Fruit fly (Drosophila melanogaster) whole organism, prepupa: Measurements from ENCODE around the gene Reg-2.
A peak's percentile ranks its signal among the peaks of the same experiment; 100 is the strongest.

Experiments used
- CG10669 ChIP-seq: fragments of 200-800 bp; sonication (Bioruptor generic); optimal IDR thresholded peaks from 3 replicates; lab custom pipeline; 2018; ENCODE audit warnings: missing biosample characterization, mild to moderate bottlenecking, missing genetic modification characterization, moderate library complexity
- CG11294 ChIP-seq: fragments of 200-800 bp; sonication (Bioruptor generic); IDR thresholded peaks from 2 replicates; pipeline ENCODE4 v1.3.6; 2022; ENCODE audit warnings: missing biosample characterization, missing genetic modification characterization
- CG11762 ChIP-seq: fragments of 200-800 bp; sonication (Bioruptor generic); optimal IDR thresholded peaks from 3 replicates; lab custom pipeline; 2016; ENCODE audit warnings: missing biosample characterization, missing genetic modification characterization; ENCODE audit not compliant: insufficient read depth
- CG11902 ChIP-seq: fragments of 200-800 bp; sonication (Bioruptor generic); optimal IDR thresholded peaks from 3 replicates; lab custom pipeline; 2016; ENCODE audit warnings: missing biosample characterization, missing genetic modification characterization
- CG15336 ChIP-seq: fragments of 200-800 bp; sonication (Bioruptor generic); IDR thresholded peaks from 2 replicates; pipeline ENCODE4 v1.3.6; 2022; ENCODE audit warnings: missing biosample characterization, missing genetic modification characterization
- CG1621 ChIP-seq: fragments of 200-800 bp; sonication (Bioruptor generic); optimal IDR thresholded peaks from 3 replicates; lab custom pipeline; 2018; ENCODE audit warnings: missing biosample characterization, mild to moderate bottlenecking, missing genetic modification characterization
- CG16779 ChIP-seq: fragments of 200-800 bp; sonication (Bioruptor generic); optimal IDR thresholded peaks from 3 replicates; lab custom pipeline; 2017; ENCODE audit warnings: missing biosample characterization, mild to moderate bottlenecking, missing genetic modification characterization
- CG3032 ChIP-seq: fragments of 200-800 bp; optimal IDR thresholded peaks from 2 replicates; lab custom pipeline; 2019; ENCODE audit warnings: missing biosample characterization, mild to moderate bottlenecking, missing genetic modification characterization, moderate library complexity
- CG31627 ChIP-seq: fragments of 200-800 bp; sonication (Bioruptor generic); optimal IDR thresholded peaks from 3 replicates; lab custom pipeline; 2016; ENCODE audit warnings: missing biosample characterization, missing genetic modification characterization
- CG32006 ChIP-seq: fragments of 200-800 bp; sonication (Bioruptor generic); optimal IDR thresholded peaks from 3 replicates; lab custom pipeline; 2017; ENCODE audit warnings: missing biosample characterization, mild to moderate bottlenecking, missing genetic modification characterization
- CG34406 ChIP-seq: fragments of 200-800 bp; sonication (Bioruptor generic); optimal IDR thresholded peaks from 3 replicates; lab custom pipeline; 2016; ENCODE audit warnings: missing biosample characterization, missing genetic modification characterization
- CG3919 ChIP-seq: fragments of 200-800 bp; sonication (Bioruptor generic); optimal IDR thresholded peaks from 3 replicates; lab custom pipeline; 2016; ENCODE audit warnings: missing biosample characterization, missing genetic modification characterization
- CG4318 ChIP-seq: fragments of 200-800 bp; sonication (Bioruptor generic); optimal IDR thresholded peaks from 3 replicates; lab custom pipeline; 2017; ENCODE audit warnings: missing biosample characterization, mild to moderate bottlenecking, missing genetic modification characterization
- CG6163 ChIP-seq: fragments of 200-800 bp; sonication (Bioruptor generic); IDR thresholded peaks from 3 replicates; pipeline ENCODE4 v1.3.6; 2022; ENCODE audit warnings: missing biosample characterization, missing genetic modification characterization
- CG6808 ChIP-seq: fragments of 200-800 bp; sonication (Bioruptor generic); optimal IDR thresholded peaks from 3 replicates; lab custom pipeline; 2017; ENCODE audit warnings: missing biosample characterization, missing genetic modification characterization, mild to moderate bottlenecking, moderate library complexity, missing genetic modification reagents
- CG6854 ChIP-seq: fragments of 200-800 bp; sonication (Bioruptor generic); optimal IDR thresholded peaks from 2 replicates; lab custom pipeline; 2017; ENCODE audit warnings: missing biosample characterization, mild to moderate bottlenecking, missing genetic modification characterization
- CG7368 ChIP-seq: fragments of 200-800 bp; sonication (Bioruptor generic); optimal IDR thresholded peaks from 3 replicates; lab custom pipeline; 2016; ENCODE audit warnings: missing biosample characterization, missing genetic modification characterization
- CG8119 ChIP-seq: fragments of 200-800 bp; sonication (Bioruptor generic); IDR thresholded peaks from 3 replicates; pipeline ENCODE4 v1.3.6; 2022; ENCODE audit warnings: missing biosample characterization, missing genetic modification characterization
- CG8319 ChIP-seq: fragments of 200-800 bp; sonication (Bioruptor generic); optimal IDR thresholded peaks from 3 replicates; lab custom pipeline; 2016; ENCODE audit warnings: missing biosample characterization, missing genetic modification characterization
- CG8632 ChIP-seq: fragments of 200-800 bp; sonication (Bioruptor generic); optimal IDR thresholded peaks from 3 replicates; lab custom pipeline; 2016; ENCODE audit warnings: missing biosample characterization, missing genetic modification characterization
- CG9139 ChIP-seq: fragments of 200-800 bp; sonication (Bioruptor generic); optimal IDR thresholded peaks from 3 replicates; lab custom pipeline; 2017; ENCODE audit warnings: missing biosample characterization, mild to moderate bottlenecking, missing genetic modification characterization
- Eip75B ChIP-seq: fragments of 200-800 bp; sonication (Bioruptor generic); optimal IDR thresholded peaks from 3 replicates; lab custom pipeline; 2016; ENCODE audit warnings: missing biosample characterization, missing genetic modification characterization
- Eip78C ChIP-seq: fragments of 200-800 bp; sonication (Bioruptor generic); peaks from one replicate; lab custom pipeline; 2016; ENCODE audit warnings: missing biosample characterization, missing genetic modification characterization
- Ets21C ChIP-seq: fragments of 200-800 bp; sonication (Bioruptor generic); optimal IDR thresholded peaks from 3 replicates; lab custom pipeline; 2016; ENCODE audit warnings: missing biosample characterization, missing genetic modification characterization
- Ets96B ChIP-seq: fragments of 200-800 bp; optimal IDR thresholded peaks from 2 replicates; lab custom pipeline; 2019; ENCODE audit warnings: missing biosample characterization, mild to moderate bottlenecking, missing genetic modification characterization, moderate library complexity
- Hr38 ChIP-seq: sonication (Bioruptor generic); optimal IDR thresholded peaks from 2 replicates; lab custom pipeline; 2016; ENCODE audit warnings: missing biosample characterization, missing genetic modification characterization
- Hr39 ChIP-seq: fragments of 200-800 bp; sonication (Bioruptor generic); optimal IDR thresholded peaks from 2 replicates; lab custom pipeline; 2016; ENCODE audit warnings: missing biosample characterization, missing genetic modification characterization
- Hr4 ChIP-seq: fragments of 200-800 bp; sonication (Bioruptor generic); optimal IDR thresholded peaks from 3 replicates; lab custom pipeline; 2016; ENCODE audit warnings: missing biosample characterization, missing genetic modification characterization
- Lpt ChIP-seq: fragments of 200-800 bp; sonication (Bioruptor generic); optimal IDR thresholded peaks from 3 replicates; lab custom pipeline; 2016; ENCODE audit warnings: missing biosample characterization, missing genetic modification characterization
- OdsH ChIP-seq: fragments of 200-800 bp; sonication (Bioruptor generic); optimal IDR thresholded peaks from 3 replicates; lab custom pipeline; 2016; ENCODE audit warnings: missing biosample characterization, missing genetic modification characterization
- Smox ChIP-seq: fragments of 200-800 bp; sonication (Bioruptor generic); optimal IDR thresholded peaks from 3 replicates; lab custom pipeline; 2016; ENCODE audit warnings: missing biosample characterization, missing genetic modification characterization
- Sox14 ChIP-seq: fragments of 200-800 bp; sonication (Bioruptor generic); optimal IDR thresholded peaks from 3 replicates; lab custom pipeline; 2016; ENCODE audit warnings: missing biosample characterization, missing genetic modification characterization
- Sox15 ChIP-seq: fragments of 200-800 bp; sonication (Bioruptor generic); optimal IDR thresholded peaks from 3 replicates; lab custom pipeline; 2016; ENCODE audit warnings: missing biosample characterization, missing genetic modification characterization
- acj6 ChIP-seq: fragments of 200-800 bp; sonication (Bioruptor generic); optimal IDR thresholded peaks from 3 replicates; lab custom pipeline; 2016; ENCODE audit warnings: missing biosample characterization, missing genetic modification characterization
- cyc ChIP-seq: fragments of 200-800 bp; sonication (Bioruptor generic); optimal IDR thresholded peaks from 3 replicates; lab custom pipeline; 2016; ENCODE audit warnings: missing biosample characterization, missing genetic modification characterization
- dac ChIP-seq: fragments of 200-800 bp; sonication (Bioruptor generic); optimal IDR thresholded peaks from 2 replicates; lab custom pipeline; 2017; ENCODE audit warnings: missing biosample characterization, mild to moderate bottlenecking, missing genetic modification characterization
- dsx ChIP-seq: fragments of 200-800 bp; optimal IDR thresholded peaks from 3 replicates; lab custom pipeline; 2019; ENCODE audit warnings: missing biosample characterization, mild to moderate bottlenecking, missing genetic modification characterization, moderate library complexity; ENCODE audit not compliant: poor library complexity, severe bottlenecking
- eg ChIP-seq: fragments of 200-800 bp; sonication (Bioruptor generic); IDR thresholded peaks from 3 replicates; pipeline ENCODE4 v1.3.6; 2022; ENCODE audit warnings: missing biosample characterization, missing genetic modification characterization
- esn ChIP-seq: fragments of 200-800 bp; sonication (Bioruptor generic); optimal IDR thresholded peaks from 2 replicates; lab custom pipeline; 2016; ENCODE audit warnings: missing biosample characterization, mild to moderate bottlenecking, missing genetic modification characterization, moderate library complexity
- fd85E ChIP-seq: fragments of 200-800 bp; sonication (Bioruptor generic); optimal IDR thresholded peaks from 3 replicates; lab custom pipeline; 2016; ENCODE audit warnings: missing biosample characterization, missing genetic modification characterization
- lz ChIP-seq: fragments of 200-800 bp; sonication (Bioruptor generic); optimal IDR thresholded peaks from 3 replicates; lab custom pipeline; 2016; ENCODE audit warnings: missing biosample characterization, missing genetic modification characterization
- net ChIP-seq: fragments of 200-800 bp; sonication (Bioruptor generic); optimal IDR thresholded peaks from 3 replicates; lab custom pipeline; 2016; ENCODE audit warnings: missing biosample characterization, missing genetic modification characterization
- spab ChIP-seq: fragments of 200-800 bp; sonication (Bioruptor generic); optimal IDR thresholded peaks from 2 replicates; lab custom pipeline; 2017; ENCODE audit warnings: missing biosample characterization, mild to moderate bottlenecking, missing genetic modification characterization, missing genetic modification reagents
- topi ChIP-seq: fragments of 200-800 bp; sonication (Bioruptor generic); optimal IDR thresholded peaks from 3 replicates; lab custom pipeline; 2016; ENCODE audit warnings: missing biosample characterization, missing genetic modification characterization

Reg-2 gene

DNA sequence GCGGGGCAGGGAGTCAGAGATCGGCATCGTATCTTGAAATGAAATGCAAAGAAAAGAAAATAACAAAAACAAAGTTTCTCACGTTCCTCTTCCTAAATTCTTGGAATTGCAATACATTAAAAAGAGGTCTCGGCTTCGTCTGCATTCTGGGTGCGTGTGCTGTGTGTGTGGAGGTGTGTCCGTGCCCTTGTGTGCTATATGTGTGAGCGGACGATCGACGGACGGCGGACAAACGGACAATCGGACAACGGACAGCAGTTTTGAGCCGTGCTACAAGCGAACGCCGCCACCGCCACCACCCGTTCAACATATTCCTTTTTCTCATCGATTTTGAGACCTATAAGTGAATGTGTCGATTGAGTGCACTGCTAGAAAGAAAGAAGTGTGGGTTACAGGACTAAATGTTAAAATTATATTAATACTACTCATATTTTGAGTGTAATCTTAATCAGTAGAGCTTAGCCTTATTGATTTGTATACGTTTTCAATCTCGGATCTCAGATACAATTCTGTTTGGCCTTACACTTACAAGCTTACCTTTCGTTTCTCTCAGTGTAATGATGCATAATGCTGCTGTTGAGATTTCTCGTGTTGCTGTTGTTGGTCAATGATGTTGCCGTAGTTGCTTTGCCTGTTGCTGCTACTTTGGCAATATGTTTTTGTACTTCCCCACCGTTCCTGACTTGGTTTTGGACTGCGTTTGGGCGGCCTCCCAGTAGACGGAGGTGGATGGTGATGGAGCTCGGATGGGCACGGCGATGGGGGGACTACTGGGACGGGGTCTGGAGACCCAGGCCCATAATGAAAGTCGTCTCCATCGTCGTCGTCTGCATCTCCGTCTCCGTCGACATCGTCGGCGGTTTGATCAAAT lies 15.0 kb upstream of the Reg-2 start (continued):
- TF ChIP-seq CG31627 (GFP tag; lab: Kevin White, UChicago) (peak; percentile 94), Eip78C (GFP tag; lab: Kevin White, UChicago) (peak; percentile 99), Hr39 (GFP tag; lab: Kevin White, UChicago) (peak; percentile 93), esn (GFP tag; lab: Kevin White, UChicago) (peak; percentile 98), CG7368 (GFP tag; lab: Kevin White, UChicago) (peak; percentile 85), CG8319 (GFP tag; lab: Kevin White, UChicago) (peak; percentile 87), CG6163 (GFP tag; lab: Robert Waterston, UW) (peak; percentile 94), Sox15 (GFP tag; lab: Kevin White, UChicago) (peak; percentile 82), CG8119 (GFP tag; lab: Robert Waterston, UW) (peak; percentile 86), CG16779 (peak; percentile 86), dac (peak; percentile 69), CG10669 (GFP tag; lab: Kevin White, UChicago) (peak; percentile 94), CG4318 (GFP tag; lab: Kevin White, UChicago) (peak; percentile 83), CG11902 (peak; percentile 86), fd85E (GFP tag; lab: Kevin White, UChicago) (peak; percentile 75), CG1621 (tag; lab: Kevin White, UChicago) (peak; percentile 94), Eip75B (peak; percentile 95), dsx (GFP tag; lab: Kevin White, UChicago) (peak; percentile 95), Ets21C (peak; percentile 89), CG15336 (peak; percentile 84), OdsH (peak; percentile 93), CG11762 (GFP tag; lab: Kevin White, UChicago) (peak; percentile 93), CG34406 (GFP tag; lab: Kevin White, UChicago) (peak; percentile 92)

DNA sequence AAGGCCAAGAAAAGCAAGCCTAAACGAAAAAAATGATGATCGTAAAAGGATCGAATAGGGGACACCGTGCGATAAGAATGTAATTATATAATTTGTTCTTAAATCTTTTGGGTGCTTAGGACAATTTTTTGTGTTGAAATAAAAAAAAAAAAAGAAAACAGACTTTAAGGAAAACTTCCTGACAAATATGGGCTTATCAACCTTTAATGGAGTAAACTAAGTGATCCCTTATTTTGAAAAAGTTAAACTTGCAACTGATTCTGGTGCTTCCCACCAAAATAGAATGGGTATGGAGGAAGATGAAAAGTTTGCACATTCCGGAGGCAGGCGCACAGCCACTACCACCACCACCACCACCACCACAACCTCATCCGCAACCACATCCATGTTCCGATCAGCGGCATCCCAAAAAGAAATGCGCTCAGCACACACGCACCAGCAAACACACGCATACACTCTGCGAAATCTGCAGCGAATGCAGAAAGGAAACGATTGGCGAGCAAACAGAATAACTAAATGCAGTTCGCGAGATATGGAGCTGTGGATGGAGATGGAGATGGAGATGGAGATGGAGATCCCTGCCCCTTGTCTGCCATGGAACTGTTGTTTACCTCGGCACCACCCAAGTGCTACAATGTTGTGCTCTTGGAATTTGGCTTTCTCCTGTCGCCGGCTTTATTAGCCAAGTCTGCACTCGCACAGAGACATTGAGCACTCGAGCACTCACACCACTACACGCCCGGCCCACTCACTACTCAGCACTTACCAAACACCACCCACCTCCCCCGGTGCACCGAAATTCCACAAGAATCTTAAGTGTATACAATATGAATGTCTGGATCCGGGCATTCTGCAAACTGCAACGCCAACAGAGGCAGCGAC lies 13.3 kb upstream of the Reg-2 start:
- TF ChIP-seq eg (0 out of 3 replicates have a peak, but pooled peaks have one; percentile 29), topi (GFP tag; lab: Kevin White, UChicago) (peak; percentile 90), CG6163 (GFP tag; lab: Robert Waterston, UW) (peak; percentile 76), CG10669 (GFP tag; lab: Kevin White, UChicago) (peak; percentile 74), CG3919 (GFP tag; lab: Kevin White, UChicago) (peak; percentile 90), Smox (GFP tag; lab: Kevin White, UChicago) (peak; percentile 89), Ets96B (tag; lab: Kevin White, UChicago) (peak; percentile 85), Ets21C (peak; percentile 84), esn (GFP tag; lab: Kevin White, UChicago) (peak; percentile 94), CG16779 (peak; percentile 56), acj6 (GFP tag; lab: Kevin White, UChicago) (peak; percentile 90), dsx (GFP tag; lab: Kevin White, UChicago) (peak; percentile 98), CG8119 (GFP tag; lab: Robert Waterston, UW) (peak; percentile 77), CG8319 (GFP tag; lab: Kevin White, UChicago) (peak; percentile 43), CG1621 (tag; lab: Kevin White, UChicago) (peak; percentile 30), lz (GFP tag; lab: Kevin White, UChicago) (peak; percentile 92), cyc (GFP tag; lab: Kevin White, UChicago) (peak; percentile 89), CG3032 (tag; lab: Kevin White, UChicago) (peak; percentile 76), net (GFP tag; lab: Kevin White, UChicago) (peak; percentile 76), CG6808 (GFP tag; lab: Kevin White, UChicago) (peak; percentile 74), Hr38 (GFP tag; lab: Kevin White, UChicago) (no peak), Sox14 (GFP tag; lab: Kevin White, UChicago) (peak; percentile 92), Hr4 (peak; percentile 13), spab (GFP tag; lab: Kevin White, UChicago) (peak; percentile 82), CG8632 (GFP tag; lab: Kevin White, UChicago) (peak; percentile 81), CG34406 (GFP tag; lab: Kevin White, UChicago) (peak; percentile 86), Lpt (GFP tag; lab: Kevin White, UChicago) (peak; percentile 46), CG6854 (peak; percentile 33), CG4318 (GFP tag; lab: Kevin White, UChicago) (peak; percentile 54), Hr39 (GFP tag; lab: Kevin White, UChicago) (peak; percentile 90), Eip75B (peak; percentile 88), CG11294 (no peak), CG9139 (GFP tag; lab: Kevin White, UChicago) (peak; percentile 76), CG32006 (GFP tag; lab: Kevin White, UChicago) (peak; percentile 77)
